Worm (Caenorhabditis elegans) whole organism, L3 larva: ENCODE data around the gene acr-25.

ENCODE experiments used
- aly-2 ChIP-seq: fragments of 150-350 bp; optimal IDR thresholded peaks from 2 replicates; lab custom pipeline; 2014; ENCODE audit warnings: missing biosample characterization, missing genetic modification characterization
- nhr-77 ChIP-seq: fragments of 150-350 bp; optimal IDR thresholded peaks from 2 replicates; lab custom pipeline; 2014; ENCODE audit warnings: missing biosample characterization, missing genetic modification characterization

DNA sequence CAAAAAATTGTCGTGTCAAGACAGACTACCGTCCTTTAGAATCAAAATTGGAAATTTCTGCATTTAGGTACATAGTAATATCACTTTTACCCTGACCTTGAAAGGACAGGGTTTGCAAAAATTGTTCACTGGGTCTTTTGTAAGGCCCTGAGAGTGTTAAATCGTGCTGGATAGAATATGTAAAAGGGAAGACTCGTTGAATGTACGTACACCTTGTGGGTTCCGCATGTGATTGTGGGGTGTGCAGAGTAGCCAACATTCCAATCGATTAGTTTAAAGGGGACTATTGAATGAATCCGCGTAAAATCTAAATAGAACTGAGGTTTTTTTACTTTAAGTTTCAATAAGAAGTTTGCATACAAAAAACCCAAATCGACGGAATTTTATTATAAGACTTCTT lies 3.5 kb upstream of the acr-25 start:
- no peak for TF ChIP-seq nhr-77 (tag; lab: Kevin White, UChicago)
- TF ChIP-seq aly-2 (tag; lab: Kevin White, UChicago) = no peak
